Fruit fly (Drosophila melanogaster) whole organism, adult: ENCODE measurements around the gene trp.

Experiments used
- CG1620 ChIP-seq: fragments of 200-800 bp; sonication (Bioruptor generic); optimal IDR thresholded peaks from 2 replicates; lab custom pipeline; 2016; ENCODE audit warnings: missing biosample characterization, missing genetic modification characterization
- CG7101 ChIP-seq: fragments of 200-800 bp; sonication (Bioruptor generic); optimal IDR thresholded peaks from 2 replicates; lab custom pipeline; 2018; ENCODE audit warnings: missing biosample characterization, mild to moderate bottlenecking, missing genetic modification characterization, moderate library complexity
- bab1 ChIP-seq: fragments of 200-800 bp; sonication (Bioruptor generic); optimal IDR thresholded peaks from 3 replicates; lab custom pipeline; 2019; ENCODE audit warnings: missing biosample characterization, mild to moderate bottlenecking, missing genetic modification characterization, moderate library complexity
- kay ChIP-seq: fragments of 200-800 bp; sonication (Bioruptor generic); peaks from one replicate; lab custom pipeline; 2016; ENCODE audit warnings: missing biosample characterization, missing genetic modification characterization, borderline replicate concordance
- ovo ChIP-seq: fragments of 200-800 bp; sonication (Bioruptor generic); optimal IDR thresholded peaks from 2 replicates; lab custom pipeline; 2016; ENCODE audit warnings: missing biosample characterization, missing genetic modification characterization

dm6 chr3R:29914246-29914645 is 5.8 kb downstream of the trp start, which contains the start of gene Capa:
- no peak for TF ChIP-seq CG7101 (tag; lab: Kevin White, UChicago)
- no peak for TF ChIP-seq CG1620 (GFP tag; lab: Kevin White, UChicago)
- no peak for TF ChIP-seq ovo (GFP tag; lab: Kevin White, UChicago)
- TF ChIP-seq kay (GFP tag; lab: Kevin White, UChicago) = no peak
- TF ChIP-seq bab1 = no peak
